Worm (Caenorhabditis elegans) whole organism, midembryonic: ENCODE data around the gene mdt-28.

Experiments used
- T22C8.4 ChIP-seq: fragments of 200-800 bp; sonication (Bioruptor generic); IDR thresholded peaks from 2 replicates; pipeline ENCODE4 v1.3.6; 2022; ENCODE audit warnings: missing genetic modification characterization, missing compliant biosample characterization
- cog-1 ChIP-seq: sonication (generic microtip); optimal IDR thresholded peaks from 2 replicates; lab custom pipeline; 2016; ENCODE audit warnings: missing genetic modification characterization, missing compliant biosample characterization
- flt-1 ChIP-seq: fragments of 200-800 bp; sonication (Bioruptor generic); IDR thresholded peaks from 2 replicates; pipeline ENCODE4 v1.3.6; 2022; ENCODE audit warnings: missing genetic modification characterization, missing compliant biosample characterization
- klf-2 ChIP-seq: fragments of 200-800 bp; sonication (Bioruptor generic); conservative IDR thresholded peaks from 2 replicates; pipeline ENCODE4 v1.3.6; 2022; ENCODE audit warnings: missing genetic modification reagents, missing genetic modification characterization, missing compliant biosample characterization
- med-1 ChIP-seq: sonication (generic microtip); optimal IDR thresholded peaks from 2 replicates; lab custom pipeline; 2017; ENCODE audit warnings: missing genetic modification characterization, mild to moderate bottlenecking, missing compliant biosample characterization, antibody characterized with exemption, missing genetic modification reagents; ENCODE audit not compliant: insufficient read depth
- ref-1 ChIP-seq: fragments of 200-800 bp; sonication (Bioruptor generic); conservative IDR thresholded peaks from 2 replicates; pipeline ENCODE4 v1.3.6; 2022; ENCODE audit warnings: missing genetic modification reagents, missing genetic modification characterization, missing compliant biosample characterization
- ztf-29 ChIP-seq: fragments of 200-800 bp; sonication (Bioruptor generic); IDR thresholded peaks from 2 replicates; pipeline ENCODE4 v1.3.6; 2022; ENCODE audit warnings: missing genetic modification reagents, missing genetic modification characterization, missing compliant biosample characterization

ce11 chrV:15577395-15577896 lies 2.2 kb upstream of the mdt-28 start, which contains the start of gene atx-3:
- TF ChIP-seq med-1 (GFP tag; lab: Kevin White, UChicago) (no peak), ztf-29 (GFP tag; lab: Robert Waterston, UW) (no peak), ref-1 (GFP tag; lab: Robert Waterston, UW) (no peak), klf-2 (GFP tag; lab: Robert Waterston, UW) (no peak), flt-1 (GFP tag; lab: Robert Waterston, UW) (no peak), cog-1 (no peak), T22C8.4 (GFP tag; lab: Robert Waterston, UW) (no peak)
